Worm (Caenorhabditis elegans) whole organism, mixed stage, embryonic: ENCODE data around the gene mans-4.

Source experiments
- flh-1 ChIP-seq: fragments of 200-800 bp; sonication (Bioruptor generic); optimal IDR thresholded peaks from 2 replicates; lab custom pipeline; 2018; ENCODE audit warnings: mild to moderate bottlenecking, missing genetic modification characterization, moderate library complexity, missing compliant biosample characterization
- hlh-1 ChIP-seq: fragments of 150-350 bp; optimal IDR thresholded peaks from 2 replicates; lab custom pipeline; 2014; ENCODE audit warnings: missing biosample characterization, missing genetic modification reagents, missing genetic modification characterization
- nhr-237 ChIP-seq: fragments of 150-350 bp; optimal IDR thresholded peaks from 2 replicates; lab custom pipeline; 2014; ENCODE audit warnings: missing biosample characterization, missing genetic modification characterization
- nhr-28 ChIP-seq: fragments of 150-350 bp; optimal IDR thresholded peaks from 2 replicates; lab custom pipeline; 2014; ENCODE audit warnings: missing biosample characterization, missing genetic modification characterization
- nhr-76 ChIP-seq: sonication (generic microtip); optimal IDR thresholded peaks from 2 replicates; lab custom pipeline; 2017; ENCODE audit warnings: missing biosample characterization, missing genetic modification characterization
- sem-2 ChIP-seq: fragments of 200-800 bp; sonication (Bioruptor generic); optimal IDR thresholded peaks from 2 replicates; lab custom pipeline; 2018; ENCODE audit warnings: mild to moderate bottlenecking, missing genetic modification characterization, missing compliant biosample characterization
- tbx-8 ChIP-seq: fragments of 200-800 bp; sonication (Bioruptor generic); optimal IDR thresholded peaks from 2 replicates; lab custom pipeline; 2018; ENCODE audit warnings: mild to moderate bottlenecking, missing genetic modification characterization, moderate library complexity, missing compliant biosample characterization
- unc-120 ChIP-seq: sonication (generic microtip); optimal IDR thresholded peaks from 2 replicates; lab custom pipeline; 2017; ENCODE audit warnings: missing genetic modification characterization, missing compliant biosample characterization; ENCODE audit not compliant: poor library complexity, severe bottlenecking
- unc-62 ChIP-seq: fragments of 150-350 bp; optimal IDR thresholded peaks from 2 replicates; lab custom pipeline; 2014; ENCODE audit warnings: missing biosample characterization, missing genetic modification reagents, missing genetic modification characterization

DNA sequence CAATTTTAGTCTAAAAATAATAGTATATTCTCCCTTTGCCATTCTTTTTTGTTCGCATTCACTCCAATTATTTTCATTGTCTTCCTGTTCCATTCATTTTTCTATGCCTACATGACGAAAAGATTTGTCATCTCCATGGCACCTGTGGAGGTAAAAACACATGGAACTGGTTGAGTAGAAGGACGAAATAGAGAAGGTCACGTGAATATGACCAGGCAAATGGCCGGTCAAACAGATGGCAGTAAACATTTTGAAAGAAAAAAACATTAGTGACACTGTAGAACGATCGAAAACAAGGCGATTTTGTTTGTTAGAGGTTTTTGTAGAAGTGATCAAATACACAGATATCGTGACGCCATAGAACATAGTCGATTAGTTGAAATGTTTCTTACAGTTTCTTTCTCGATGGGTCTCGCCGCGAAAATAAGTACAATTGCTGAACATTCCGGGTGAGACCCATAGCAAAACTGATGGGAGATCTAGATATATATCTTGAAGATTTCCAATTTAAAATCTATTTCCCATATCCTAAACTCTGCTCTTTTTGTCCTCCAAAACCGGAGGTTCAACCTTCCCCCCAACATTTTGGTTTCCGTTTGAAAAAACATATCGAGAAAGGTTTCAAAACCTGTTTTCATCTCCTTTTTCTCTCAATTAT, 12.3 kb upstream of the mans-4 start:
- no peak for TF ChIP-seq hlh-1 (tag; lab: Kevin White, UChicago)
- no peak for TF ChIP-seq nhr-237 (tag; lab: Kevin White, UChicago)
- TF ChIP-seq flh-1 (GFP tag; lab: Kevin White, UChicago): no peak
- TF ChIP-seq nhr-76 (tag; lab: Kevin White, UChicago): no peak
- no peak for TF ChIP-seq unc-120 (tag; lab: Kevin White, UChicago)
- TF ChIP-seq sem-2 (GFP tag; lab: Kevin White, UChicago): no peak
- TF ChIP-seq unc-62 (GFP tag; lab: Kevin White, UChicago): no peak
- TF ChIP-seq nhr-28 (tag; lab: Kevin White, UChicago): no peak
- no peak for TF ChIP-seq tbx-8 (GFP tag; lab: Kevin White, UChicago)
